Worm (Caenorhabditis elegans) whole organism, late embryonic: ENCODE data around the gene E02C12.9.

Experiments used
- ama-1 ChIP-seq: fragments of 150-350 bp; optimal IDR thresholded peaks from 2 replicates; lab custom pipeline; 2014
- ceh-34 ChIP-seq: sonication (generic microtip); optimal IDR thresholded peaks from 2 replicates; lab custom pipeline; 2016; ENCODE audit warnings: mild to moderate bottlenecking, missing genetic modification characterization, missing compliant biosample characterization
- pha-4 ChIP-seq: fragments of 150-350 bp; optimal IDR thresholded peaks from 2 replicates; lab custom pipeline; 2018; ENCODE audit warnings: missing biosample characterization, missing genetic modification reagents, missing genetic modification characterization
- tbx-2 ChIP-seq: sonication (generic microtip); optimal IDR thresholded peaks from 2 replicates; lab custom pipeline; 2016; ENCODE audit warnings: missing genetic modification characterization, missing compliant biosample characterization
- ttx-3 ChIP-seq: sonication (generic microtip); optimal IDR thresholded peaks from 2 replicates; lab custom pipeline; 2016; ENCODE audit warnings: missing genetic modification reagents, missing genetic modification characterization, missing compliant biosample characterization

- TF ChIP-seq pha-4 (tag; lab: Kevin White, UChicago) (no peak), ama-1 (lab: Kevin White, UChicago) (no peak), ceh-34 (no peak), tbx-2 (tag; lab: Kevin White, UChicago) (no peak), ttx-3 (tag; lab: Kevin White, UChicago) (no peak)
Measured at ce11 chrV:9329245-9329979, 45.9 kb downstream of the E02C12.9 start.
